Worm (Caenorhabditis elegans): ENCODE data around the gene R07B7.2.
A peak's percentile ranks its signal among the peaks of the same experiment; 100 is the strongest.

The R07B7.2 gene

ce11 chrV:12032060-12032459 is 27.5 kb downstream of the R07B7.2 start, which contains the start of gene pkc-1:
pkc-1 (minus strand) TSS chrV:12032160.
- no peak for TF ChIP-seq atf-7 (tag; optimal IDR thresholded peaks at IDR 0.05)
- TF ChIP-seq xnd-1 (tag; optimal IDR thresholded peaks at IDR 0.05) = no peak
- no peak for TF ChIP-seq dpff-1 (tag; optimal IDR thresholded peaks at IDR 0.05)
- TF ChIP-seq F52B5.7 (tag; optimal IDR thresholded peaks at IDR 0.05) = no peak
- TF ChIP-seq T07F8.4 (tag; optimal IDR thresholded peaks at IDR 0.05) = no peak
- TF ChIP-seq F49E8.2 (tag; optimal IDR thresholded peaks at IDR 0.05; ENCODE audit: insufficient read depth) = no peak
- TF ChIP-seq madf-3 (GFP tag; IDR thresholded peaks at IDR 0.05) = no peak
- no peak for TF ChIP-seq bed-1 (GFP tag; IDR thresholded peaks at IDR 0.05)
- no peak for TF ChIP-seq Y95B8A.8 (GFP tag; IDR thresholded peaks at IDR 0.05)
- TF ChIP-seq ztf-6 (GFP tag; IDR thresholded peaks at IDR 0.05) = no peak
- TF ChIP-seq cebp-2 (GFP tag; IDR thresholded peaks at IDR 0.05) = no peak
- TF ChIP-seq snpc-1.1 (tag; optimal IDR thresholded peaks at IDR 0.05; ENCODE audit: insufficient read depth) = no peak
- no peak for TF ChIP-seq bed-2 (GFP tag; IDR thresholded peaks at IDR 0.05)
- TF ChIP-seq madf-6 (GFP tag; IDR thresholded peaks at IDR 0.05) = no peak
- TF ChIP-seq attf-6 (GFP tag; IDR thresholded peaks at IDR 0.05) = no peak
- no peak for TF ChIP-seq attf-5 (GFP tag; optimal IDR thresholded peaks at IDR 0.05)
- TF ChIP-seq lir-1 (GFP tag; conservative IDR thresholded peaks at IDR 0.05) = no peak
- TF ChIP-seq rec-8 (tag; optimal IDR thresholded peaks at IDR 0.05) = no peak

- TF ChIP-seq F33H1.4 (GFP tag; IDR thresholded peaks at IDR 0.05) (no peak), cebp-2 (GFP tag; IDR thresholded peaks at IDR 0.05) (no peak), ZK185.1 (tag; optimal IDR thresholded peaks at IDR 0.05; ENCODE audit: poor library complexity, severe bottlenecking) (no peak), ceh-100 (GFP tag; IDR thresholded peaks at IDR 0.05) (no peak), attf-5 (GFP tag; optimal IDR thresholded peaks at IDR 0.05) (no peak), ceh-58 (GFP tag; IDR thresholded peaks at IDR 0.05) (no peak), nfya-2 (GFP tag; IDR thresholded peaks at IDR 0.05) (no peak), rec-8 (tag; optimal IDR thresholded peaks at IDR 0.05) (no peak), athp-1 (tag; optimal IDR thresholded peaks at IDR 0.05) (no peak)
These were observed 31.4 kb downstream of the R07B7.2 start for ce11 chrV:12028151-12028550.

- TF ChIP-seq egrh-3 (GFP tag; IDR thresholded peaks at IDR 0.05) (0 out of 2 replicates have a peak, but pooled peaks have one; percentile 20), rcor-1 (GFP tag; IDR thresholded peaks at IDR 0.05) (0 out of 2 replicates have a peak, but pooled peaks have one; percentile 7), hmg-1.2 (GFP tag; IDR thresholded peaks at IDR 0.05) (peak; percentile 26; the same call in 1 of the 2 replicates), lsy-27 (tag; optimal IDR thresholded peaks at IDR 0.05; ENCODE audit: borderline replicate concordance, insufficient read depth) (no peak), K12H6.12 (tag; optimal IDR thresholded peaks at IDR 0.05) (peak; percentile 66), ceh-27 (GFP tag; optimal IDR thresholded peaks at IDR 0.05) (peak; percentile 12), cebp-1 (GFP tag; IDR thresholded peaks at IDR 0.05) (no peak), cebp-1 (tag; optimal IDR thresholded peaks at IDR 0.05) (peak; percentile 54), attf-5 (GFP tag; optimal IDR thresholded peaks at IDR 0.05) (peak; percentile 30), zfh-2 (GFP tag; conservative IDR thresholded peaks at IDR 0.05) (peak; percentile 74), tbx-9 (tag; optimal IDR thresholded peaks at IDR 0.05; ENCODE audit: borderline replicate concordance) (no peak)
These were observed 32.6 kb downstream of the R07B7.2 start for ce11 chrV:12026878-12027477.
